Fruit fly (Drosophila melanogaster): ENCODE data around the gene Adgf-C.

The Adgf-C gene

DNA sequence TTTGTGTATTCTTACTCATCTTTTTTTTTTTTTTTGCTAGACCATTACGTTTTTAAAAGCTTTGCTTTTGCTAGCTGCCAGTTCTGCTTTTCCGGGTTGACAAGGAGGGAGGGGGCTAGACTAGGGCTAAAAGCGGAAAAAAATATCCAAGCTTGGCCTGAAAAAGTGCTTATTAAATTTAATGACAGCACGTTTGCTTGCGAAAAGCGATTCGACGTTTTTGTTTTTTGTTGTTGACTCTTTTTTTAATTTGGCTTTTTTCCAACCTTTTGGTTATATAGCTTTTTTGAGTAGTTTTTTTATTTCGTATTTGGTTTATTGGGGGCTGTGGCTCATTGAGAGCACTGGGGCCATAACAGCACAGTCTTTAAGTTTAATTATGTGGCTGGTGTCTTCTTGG lies 15.9 kb downstream of the Adgf-C start:
- TF ChIP-seq sv (GFP tag; optimal IDR thresholded peaks at IDR 0.05) (no peak), OdsH (GFP tag; optimal IDR thresholded peaks at IDR 0.05) (no peak), sage (GFP tag; optimal IDR thresholded peaks at IDR 0.05) (no peak), N (GFP tag; optimal IDR thresholded peaks at IDR 0.05) (no peak), GATAd (GFP tag; optimal IDR thresholded peaks at IDR 0.05) (no peak), Vsx2 (GFP tag; optimal IDR thresholded peaks at IDR 0.05; ENCODE audit: partially characterized antibody) (no peak), Rel (GFP tag; optimal IDR thresholded peaks at IDR 0.05) (no peak), Rel (tag; optimal IDR thresholded peaks at IDR 0.05) (no peak), Myc (optimal IDR thresholded peaks at IDR 0.05) (no peak), woc (GFP tag; optimal IDR thresholded peaks at IDR 0.05) (no peak), foxo (GFP tag; optimal IDR thresholded peaks at IDR 0.05) (no peak), Sp1 (GFP tag; optimal IDR thresholded peaks at IDR 0.05) (no peak), CG32264 (GFP tag; optimal IDR thresholded peaks at IDR 0.05) (no peak), Hr78 (GFP tag; optimal IDR thresholded peaks at IDR 0.05) (no peak), jim (GFP tag; optimal IDR thresholded peaks at IDR 0.05) (no peak), br (GFP tag; optimal IDR thresholded peaks at IDR 0.05) (no peak)

DNA sequence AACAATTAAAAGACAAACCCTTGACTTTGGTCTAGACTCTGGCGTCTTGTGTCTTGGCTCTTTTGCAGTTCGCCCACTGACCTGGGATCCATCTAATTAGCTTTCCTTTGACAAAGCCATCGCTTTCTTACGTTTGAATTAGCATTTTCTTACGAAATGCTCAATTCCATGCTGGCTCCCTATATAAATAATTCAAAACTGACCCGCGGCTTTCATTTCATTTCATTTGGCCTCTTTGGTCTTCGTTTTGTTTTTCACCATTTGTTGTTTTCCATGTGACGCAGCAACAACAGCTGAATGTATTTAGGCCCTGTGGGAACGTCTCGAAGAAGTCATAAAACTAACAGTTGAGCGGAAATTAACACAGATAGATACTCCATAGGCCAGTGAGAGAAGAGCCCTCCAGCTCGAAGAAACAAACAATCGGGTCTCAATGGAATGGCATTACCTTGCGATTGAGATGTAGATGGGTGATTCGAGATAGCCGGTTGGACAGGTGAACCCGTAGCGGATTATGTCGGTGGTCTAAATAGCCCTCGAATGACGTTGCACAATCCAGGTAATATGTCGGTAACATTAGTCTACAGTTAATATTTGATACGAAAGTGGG lies 17.6 kb downstream of the Adgf-C start:
- TF ChIP-seq OdsH (GFP tag; optimal IDR thresholded peaks at IDR 0.05) (no peak), br (GFP tag; optimal IDR thresholded peaks at IDR 0.05) (no peak), CG32264 (GFP tag; optimal IDR thresholded peaks at IDR 0.05) (no peak), sv (GFP tag; optimal IDR thresholded peaks at IDR 0.05) (no peak), Dfd (GFP tag; optimal IDR thresholded peaks at IDR 0.05) (no peak), Hr78 (GFP tag; optimal IDR thresholded peaks at IDR 0.05) (no peak), Jra (GFP tag; optimal IDR thresholded peaks at IDR 0.05) (no peak), HLH106 (tag; optimal IDR thresholded peaks at IDR 0.05) (no peak), Hr83 (GFP tag; optimal IDR thresholded peaks at IDR 0.05; ENCODE audit: poor library complexity, severe bottlenecking) (no peak), Sp1 (GFP tag; optimal IDR thresholded peaks at IDR 0.05) (no peak), GATAd (GFP tag; optimal IDR thresholded peaks at IDR 0.05) (no peak), tai (GFP tag; optimal IDR thresholded peaks at IDR 0.05) (no peak), CG9705 (GFP tag; optimal IDR thresholded peaks at IDR 0.05) (no peak), sage (GFP tag; optimal IDR thresholded peaks at IDR 0.05) (no peak), ey (GFP tag; optimal IDR thresholded peaks at IDR 0.05) (no peak)

DNA sequence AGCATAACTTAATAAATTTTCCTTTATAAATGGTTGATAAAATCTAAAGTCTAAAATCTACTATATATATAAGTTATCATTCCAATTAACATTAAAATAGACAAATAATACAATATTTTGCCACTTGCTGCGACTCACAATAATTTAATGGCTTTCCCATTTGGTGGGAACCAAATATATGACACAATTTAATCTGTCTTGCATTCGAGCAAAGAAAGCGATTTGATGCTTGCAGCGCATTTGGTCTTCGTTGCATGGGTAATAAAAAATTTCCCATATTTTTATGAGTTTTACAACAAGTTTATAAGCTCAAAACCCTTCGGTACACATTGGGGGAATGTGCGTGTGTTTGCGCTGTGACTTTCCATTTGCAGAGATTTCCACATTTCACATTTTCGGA lies 20.2 kb downstream of the Adgf-C start:
- TF ChIP-seq psq (GFP tag; optimal IDR thresholded peaks at IDR 0.05): no peak
- TF ChIP-seq CG9705 (GFP tag; optimal IDR thresholded peaks at IDR 0.05): no peak
- TF ChIP-seq lola (GFP tag; optimal IDR thresholded peaks at IDR 0.05): no peak
- no peak for TF ChIP-seq OdsH (GFP tag; optimal IDR thresholded peaks at IDR 0.05)
- TF ChIP-seq Abd-B (GFP tag; optimal IDR thresholded peaks at IDR 0.05): no peak

DNA sequence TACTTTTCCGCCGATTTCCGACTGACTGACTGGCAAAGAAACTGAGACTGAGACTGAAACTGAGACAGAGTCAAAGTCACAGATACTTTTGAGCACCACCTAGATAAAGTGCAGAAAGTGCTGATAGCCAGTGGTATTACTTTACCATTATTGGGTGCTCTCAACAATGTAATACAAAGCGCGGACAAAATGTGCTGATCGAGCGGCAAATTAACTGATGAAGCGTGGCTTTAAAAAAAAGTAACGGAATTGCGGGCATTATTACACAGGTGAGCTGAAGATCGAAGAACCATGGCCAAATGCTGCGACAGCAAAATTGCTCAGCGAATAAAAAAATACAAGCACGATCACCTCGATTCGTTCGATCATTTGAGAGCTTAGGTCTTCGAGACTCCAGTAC lies 22.3 kb downstream of the Adgf-C start:
- no peak for TF ChIP-seq ey (GFP tag; optimal IDR thresholded peaks at IDR 0.05)
- no peak for TF ChIP-seq sv (GFP tag; optimal IDR thresholded peaks at IDR 0.05)
- no peak for TF ChIP-seq dl (GFP tag; optimal IDR thresholded peaks at IDR 0.05; ENCODE audit: insufficient read depth in 1 of 2, partially characterized antibody in 2 of 2)
- TF ChIP-seq brk (GFP tag; optimal IDR thresholded peaks at IDR 0.05): no peak
- TF ChIP-seq Dfd (GFP tag; optimal IDR thresholded peaks at IDR 0.05): no peak
- TF ChIP-seq N (GFP tag; optimal IDR thresholded peaks at IDR 0.05): no peak
- TF ChIP-seq h (GFP tag; optimal IDR thresholded peaks at IDR 0.05): no peak
- TF ChIP-seq CG32264 (GFP tag; optimal IDR thresholded peaks at IDR 0.05): no peak
- TF ChIP-seq Myc (optimal IDR thresholded peaks at IDR 0.05): no peak
- TF ChIP-seq rgr (GFP tag; optimal IDR thresholded peaks at IDR 0.05): no peak
- no peak for TF ChIP-seq Dif (GFP tag; optimal IDR thresholded peaks at IDR 0.05; ENCODE audit: partially characterized antibody)

DNA sequence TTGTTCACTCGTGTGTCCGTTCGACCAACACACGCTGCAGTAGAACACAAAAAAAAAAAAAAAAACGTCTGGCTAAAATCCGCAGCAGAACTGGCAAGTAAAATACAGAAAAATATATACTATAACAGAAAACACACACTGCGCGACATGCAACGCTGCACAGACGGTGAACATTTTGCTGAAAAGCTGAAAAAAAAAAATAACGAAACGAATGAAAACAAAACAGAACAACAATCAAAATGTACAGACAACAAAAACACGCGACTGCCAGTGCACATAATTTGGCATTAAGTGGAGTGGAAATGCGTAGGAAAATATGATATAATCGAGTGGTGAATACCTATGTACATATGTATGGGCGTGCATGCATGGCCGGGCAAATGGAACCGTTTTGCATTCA lies 23.4 kb downstream of the Adgf-C start:
- no peak for TF ChIP-seq lola (GFP tag; optimal IDR thresholded peaks at IDR 0.05)
- no peak for TF ChIP-seq dsf (GFP tag; optimal IDR thresholded peaks at IDR 0.05; ENCODE audit: borderline replicate concordance)
- TF ChIP-seq rgr (GFP tag; optimal IDR thresholded peaks at IDR 0.05): no peak
- TF ChIP-seq jim (GFP tag; optimal IDR thresholded peaks at IDR 0.05): no peak
- TF ChIP-seq Sp1 (GFP tag; optimal IDR thresholded peaks at IDR 0.05): no peak
- TF ChIP-seq h (GFP tag; optimal IDR thresholded peaks at IDR 0.05): no peak
- no peak for TF ChIP-seq ey (GFP tag; optimal IDR thresholded peaks at IDR 0.05)
- no peak for TF ChIP-seq Dif (GFP tag; optimal IDR thresholded peaks at IDR 0.05; ENCODE audit: partially characterized antibody)
- no peak for TF ChIP-seq psq (GFP tag; optimal IDR thresholded peaks at IDR 0.05)
- no peak for TF ChIP-seq Abd-B (GFP tag; optimal IDR thresholded peaks at IDR 0.05)
- TF ChIP-seq CG9705 (GFP tag; optimal IDR thresholded peaks at IDR 0.05): no peak
